Worm (Caenorhabditis elegans): ENCODE measurements around the gene spin-3.

ce11 chrX:13154514-13154913, 24.5 kb downstream of the spin-3 start:
- no peak for TF ChIP-seq swsn-7 (tag; optimal IDR thresholded peaks at IDR 0.05)
- TF ChIP-seq lin-39 (tag; optimal IDR thresholded peaks at IDR 0.05) = no peak
- TF ChIP-seq snpc-4 (tag; optimal IDR thresholded peaks at IDR 0.05) = no peak
- TF ChIP-seq lin-15B (tag; optimal IDR thresholded peaks at IDR 0.05) = no peak
- TF ChIP-seq ama-1 (optimal IDR thresholded peaks at IDR 0.05) = no peak
- TF ChIP-seq nhr-76 (tag; optimal IDR thresholded peaks at IDR 0.05) = no peak
- no peak for TF ChIP-seq skn-1 (tag; optimal IDR thresholded peaks at IDR 0.05)
- no peak for TF ChIP-seq fos-1 (tag; optimal IDR thresholded peaks at IDR 0.05)
- TF ChIP-seq nhr-12 (tag; optimal IDR thresholded peaks at IDR 0.05) = no peak
- TF ChIP-seq fkh-4 (tag; optimal IDR thresholded peaks at IDR 0.05; ENCODE audit: borderline replicate concordance) = no peak
- no peak for TF ChIP-seq nhr-11 (tag; optimal IDR thresholded peaks at IDR 0.05)
- TF ChIP-seq nhr-237 (tag; optimal IDR thresholded peaks at IDR 0.05) = no peak
- no peak for TF ChIP-seq blmp-1 (tag; optimal IDR thresholded peaks at IDR 0.05)
- TF ChIP-seq Y116A8C.19 (tag; optimal IDR thresholded peaks at IDR 0.05; ENCODE audit: borderline replicate concordance) = no peak
